Fruit fly (Drosophila melanogaster): ENCODE results near the gene Mic26-27.

- TF ChIP-seq EcR (GFP tag; optimal IDR thresholded peaks at IDR 0.05) (no peak), psq (optimal IDR thresholded peaks at IDR 0.05) (no peak)
These were observed 40.4 kb upstream of the Mic26-27 start, which contains the start of gene sra for dm6 chr3R:16186791-16187681.
